Fruit fly (Drosophila melanogaster) whole organism, embryonic: ENCODE data around the gene cerv.
A peak's percentile ranks its signal among the peaks of the same experiment; 100 is the strongest.

Source experiments
- CG10462 ChIP-seq: fragments of 200-800 bp; sonication (Bioruptor generic); optimal IDR thresholded peaks from 2 replicates; lab custom pipeline; 2016; ENCODE audit warnings: missing biosample characterization, missing genetic modification characterization
- CG11504 ChIP-seq: fragments of 200-800 bp; sonication (Bioruptor generic); optimal IDR thresholded peaks from 3 replicates; lab custom pipeline; 2019; ENCODE audit warnings: missing biosample characterization, mild to moderate bottlenecking, missing genetic modification characterization, moderate library complexity
- CG6175 ChIP-seq: fragments of 200-800 bp; sonication (Bioruptor generic); IDR thresholded peaks from 3 replicates; pipeline ENCODE4 v1.3.6; 2022; ENCODE audit warnings: missing biosample characterization, missing genetic modification characterization
- gem ChIP-seq: fragments of 200-800 bp; sonication (Bioruptor generic); optimal IDR thresholded peaks from 2 replicates; lab custom pipeline; 2019; ENCODE audit warnings: missing biosample characterization, mild to moderate bottlenecking, missing genetic modification characterization, moderate library complexity
- psq ChIP-seq: fragments of 200-800 bp; sonication (Bioruptor generic); optimal IDR thresholded peaks from 2 replicates; lab custom pipeline; 2017; ENCODE audit warnings: missing biosample characterization, missing genetic modification characterization
- slou ChIP-seq: fragments of 200-800 bp; sonication (Bioruptor generic); optimal IDR thresholded peaks from 3 replicates; lab custom pipeline; 2016; ENCODE audit warnings: missing biosample characterization, missing genetic modification characterization
- sug ChIP-seq: fragments of 200-800 bp; optimal IDR thresholded peaks from 2 replicates; lab custom pipeline; 2019; ENCODE audit warnings: missing biosample characterization, mild to moderate bottlenecking, missing genetic modification characterization, moderate library complexity

DNA sequence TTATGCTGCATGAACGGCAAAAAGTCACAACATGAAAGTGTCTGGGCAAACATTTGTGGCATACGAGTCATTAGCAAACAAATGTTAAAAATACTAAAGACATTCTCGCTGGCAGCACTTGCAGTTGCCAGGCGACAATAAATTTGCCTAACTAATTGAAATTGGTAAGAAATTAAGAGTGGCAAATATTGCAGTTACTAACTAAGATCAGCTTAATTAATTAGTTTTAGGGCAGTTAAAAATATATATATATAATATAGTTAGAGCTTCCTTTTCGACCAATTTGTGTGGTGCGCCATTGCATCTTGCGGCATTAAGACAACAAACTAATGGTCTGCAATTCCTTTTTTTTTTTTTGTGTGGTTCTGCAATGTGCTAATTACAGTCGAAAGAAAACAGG lies 39.9 kb upstream of the cerv start:
- TF ChIP-seq CG11504 (tag; lab: Kevin White, UChicago) = peak; percentile 52
- TF ChIP-seq CG6175 (GFP tag; lab: Robert Waterston, UW) = no peak
- peak; percentile 66 for TF ChIP-seq gem (tag; lab: Kevin White, UChicago)
- no peak for TF ChIP-seq CG10462 (GFP tag; lab: Kevin White, UChicago)
- TF ChIP-seq psq = no peak
- no peak for TF ChIP-seq sug (tag; lab: Kevin White, UChicago)
- TF ChIP-seq slou (GFP tag; lab: Kevin White, UChicago) = no peak
